Worm (Caenorhabditis elegans) whole organism, L1 larva: ENCODE measurements around the gene T08D10.5.

Experiments
- C04F5.9 ChIP-seq: sonication (generic microtip); optimal IDR thresholded peaks from 2 replicates; lab custom pipeline; 2016; ENCODE audit warnings: missing genetic modification characterization, missing compliant biosample characterization
- C16A3.4 ChIP-seq: fragments of 150-350 bp; optimal IDR thresholded peaks from 2 replicates; lab custom pipeline; 2014; ENCODE audit warnings: missing biosample characterization, missing genetic modification characterization
- C34B4.2 ChIP-seq: sonication (generic microtip); optimal IDR thresholded peaks from 2 replicates; lab custom pipeline; 2017; ENCODE audit warnings: mild to moderate bottlenecking, missing genetic modification characterization, missing compliant biosample characterization
- Y116A8C.19 ChIP-seq: sonication (generic microtip); optimal IDR thresholded peaks from 2 replicates; lab custom pipeline; 2016; ENCODE audit warnings: missing compliant biosample characterization, missing genetic modification characterization, borderline replicate concordance
- aha-1 ChIP-seq: fragments of 150-350 bp; optimal IDR thresholded peaks from 2 replicates; lab custom pipeline; 2014; ENCODE audit warnings: missing biosample characterization, missing genetic modification characterization
- alr-1 ChIP-seq: fragments of 200-800 bp; sonication (Bioruptor generic); optimal IDR thresholded peaks from 2 replicates; lab custom pipeline; 2018; ENCODE audit warnings: borderline replicate concordance, mild to moderate bottlenecking, missing genetic modification characterization, missing compliant biosample characterization
- aly-2 ChIP-seq: fragments of 150-350 bp; optimal IDR thresholded peaks from 2 replicates; lab custom pipeline; 2014; ENCODE audit warnings: missing biosample characterization, missing genetic modification characterization
- ceh-63 ChIP-seq: fragments of 200-800 bp; sonication (Bioruptor generic); optimal IDR thresholded peaks from 2 replicates; lab custom pipeline; 2018; ENCODE audit warnings: mild to moderate bottlenecking, missing genetic modification characterization, missing compliant biosample characterization
- ceh-8 ChIP-seq: fragments of 200-800 bp; sonication (Bioruptor generic); optimal IDR thresholded peaks from 2 replicates; lab custom pipeline; 2018; ENCODE audit warnings: mild to moderate bottlenecking, missing genetic modification characterization, moderate library complexity, missing compliant biosample characterization
- ceh-82 ChIP-seq, 3 experiments: fragments of 150-350 bp in 1 of 3; sonication (generic microtip) in 2 of 3; optimal IDR thresholded peaks; 2 replicates each; lab custom pipeline; 2014 to 2017; ENCODE audit warnings: missing biosample characterization in 3 of 3, missing genetic modification characterization in 3 of 3
- ceh-88 ChIP-seq: fragments of 200-800 bp; sonication (Bioruptor generic); IDR thresholded peaks from 2 replicates; pipeline ENCODE4 v1.3.6; 2022; ENCODE audit warnings: missing genetic modification characterization, missing compliant biosample characterization
- ceh-90 ChIP-seq: sonication (generic microtip); optimal IDR thresholded peaks from 2 replicates; lab custom pipeline; 2016; ENCODE audit warnings: missing genetic modification characterization, missing compliant biosample characterization
- ces-1 ChIP-seq: fragments of 150-350 bp; optimal IDR thresholded peaks from 2 replicates; lab custom pipeline; 2014; ENCODE audit warnings: missing biosample characterization, missing genetic modification reagents, missing genetic modification characterization
- dpl-1 ChIP-seq, 3 experiments: fragments of 150-350 bp in 2 of 3; sonication (generic microtip) in 1 of 3; optimal IDR thresholded peaks; 2 replicates each; lab custom pipeline; 2014 to 2017; ENCODE audit warnings: missing biosample characterization in 3 of 3, missing genetic modification characterization in 3 of 3, missing genetic modification reagents in 3 of 3
- efl-1 ChIP-seq, 4 experiments: fragments of 150-350 bp; optimal IDR thresholded peaks in 3 of 4; peaks in 1 of 4; 1 replicate in 1 of 4; 2 replicates in 3 of 4; lab custom pipeline; 2014; ENCODE audit warnings: missing biosample characterization in 2 of 4, missing genetic modification characterization in 2 of 4, missing genetic modification reagents in 2 of 4
- efl-3 ChIP-seq: fragments of 200-800 bp; sonication (Bioruptor generic); optimal IDR thresholded peaks from 2 replicates; lab custom pipeline; 2018; ENCODE audit warnings: mild to moderate bottlenecking, missing genetic modification characterization, missing compliant biosample characterization
- egl-13 ChIP-seq: sonication (generic microtip); optimal IDR thresholded peaks from 2 replicates; lab custom pipeline; 2016; ENCODE audit warnings: missing genotype, missing genetic modification reagents, missing genetic modification characterization, missing compliant biosample characterization
- egl-27 ChIP-seq, 2 experiments: fragments of 150-350 bp in 1 of 2; sonication (generic microtip); optimal IDR thresholded peaks; 3 replicates each; lab custom pipeline; 2017 to 2018; ENCODE audit warnings: missing biosample characterization in 2 of 2, missing genetic modification characterization in 2 of 2, missing genetic modification reagents in 2 of 2
- elt-3 ChIP-seq, 6 experiments: fragments of 150-350 bp in 1 of 6; sonication (generic microtip); optimal IDR thresholded peaks; 2 replicates each; lab custom pipeline; 2017 to 2018; ENCODE audit warnings: missing biosample characterization in 6 of 6, missing genetic modification characterization in 6 of 6, inconsistent platforms in 1 of 6
- fkh-10 ChIP-seq: sonication (generic microtip); optimal IDR thresholded peaks from 2 replicates; lab custom pipeline; 2017; ENCODE audit warnings: missing biosample characterization, missing genetic modification reagents, missing genetic modification characterization
- fkh-8 ChIP-seq: sonication (generic microtip); optimal IDR thresholded peaks from 2 replicates; lab custom pipeline; 2016; ENCODE audit warnings: mild to moderate bottlenecking, missing genetic modification characterization, missing compliant biosample characterization
- fos-1 ChIP-seq: fragments of 150-350 bp; optimal IDR thresholded peaks from 2 replicates; lab custom pipeline; 2014; ENCODE audit warnings: missing biosample characterization, missing genetic modification characterization
- grh-1 ChIP-seq: fragments of 200-800 bp; sonication (Bioruptor generic); IDR thresholded peaks from 2 replicates; pipeline ENCODE4 v1.3.6; 2022; ENCODE audit warnings: missing genetic modification reagents, missing genetic modification characterization, missing compliant biosample characterization
- hpl-2 ChIP-seq: fragments of 150-350 bp; optimal IDR thresholded peaks from 2 replicates; lab custom pipeline; 2014; ENCODE audit warnings: missing biosample characterization, missing genetic modification reagents, missing genetic modification characterization
- irx-1 ChIP-seq: sonication (generic microtip); optimal IDR thresholded peaks from 2 replicates; lab custom pipeline; 2016; ENCODE audit warnings: missing genetic modification characterization, missing compliant biosample characterization
- lin-13 ChIP-seq: fragments of 150-350 bp; optimal IDR thresholded peaks from 2 replicates; lab custom pipeline; 2014; ENCODE audit warnings: missing biosample characterization, missing genetic modification reagents, missing genetic modification characterization
- lin-15B ChIP-seq: fragments of 150-350 bp; sonication (generic microtip); optimal IDR thresholded peaks from 3 replicates; lab custom pipeline; 2014; ENCODE audit warnings: missing biosample characterization, missing genetic modification characterization
- lin-39 ChIP-seq: fragments of 150-350 bp; optimal IDR thresholded peaks from 2 replicates; lab custom pipeline; 2014; ENCODE audit warnings: missing biosample characterization, missing genetic modification reagents, missing genetic modification characterization
- lir-3 ChIP-seq: sonication (generic microtip); optimal IDR thresholded peaks from 2 replicates; lab custom pipeline; 2016; ENCODE audit warnings: mild to moderate bottlenecking, missing genetic modification characterization, moderate library complexity, missing compliant biosample characterization; ENCODE audit not compliant: poor library complexity
- mdl-1 ChIP-seq, 2 experiments: fragments of 150-350 bp; optimal IDR thresholded peaks; 2 replicates each; lab custom pipeline; 2014 to 2017; ENCODE audit warnings: missing biosample characterization in 2 of 2, missing genetic modification characterization in 2 of 2, inconsistent platforms in 1 of 2
- nhr-11 ChIP-seq: fragments of 150-350 bp; optimal IDR thresholded peaks from 2 replicates; lab custom pipeline; 2014; ENCODE audit warnings: missing biosample characterization, missing genetic modification characterization
- nhr-20 ChIP-seq: sonication (generic microtip); optimal IDR thresholded peaks from 2 replicates; lab custom pipeline; 2016; ENCODE audit warnings: mild to moderate bottlenecking, missing genetic modification characterization, missing compliant biosample characterization
- nhr-47 ChIP-seq: sonication (generic microtip); optimal IDR thresholded peaks from 2 replicates; lab custom pipeline; 2016; ENCODE audit warnings: mild to moderate bottlenecking, missing genetic modification characterization, moderate library complexity, missing compliant biosample characterization
- nhr-71 ChIP-seq: sonication (generic microtip); optimal IDR thresholded peaks from 2 replicates; lab custom pipeline; 2016; ENCODE audit warnings: mild to moderate bottlenecking, missing genetic modification characterization, moderate library complexity, missing compliant biosample characterization
- nhr-76 ChIP-seq: sonication (generic microtip); optimal IDR thresholded peaks from 2 replicates; lab custom pipeline; 2017; ENCODE audit warnings: missing biosample characterization, missing genetic modification characterization
- nhr-77 ChIP-seq: fragments of 150-350 bp; optimal IDR thresholded peaks from 2 replicates; lab custom pipeline; 2014; ENCODE audit warnings: missing biosample characterization, missing genetic modification characterization
- nhr-84 ChIP-seq: sonication (generic microtip); optimal IDR thresholded peaks from 2 replicates; lab custom pipeline; 2017; ENCODE audit warnings: missing biosample characterization, missing genetic modification characterization
- pag-3 ChIP-seq: sonication (generic microtip); optimal IDR thresholded peaks from 2 replicates; lab custom pipeline; 2017; ENCODE audit warnings: missing genetic modification characterization, mild to moderate bottlenecking, missing compliant biosample characterization, antibody characterized with exemption, borderline replicate concordance; ENCODE audit not compliant: insufficient read depth
- pax-3 ChIP-seq: fragments of 200-800 bp; sonication (Bioruptor generic); optimal IDR thresholded peaks from 2 replicates; lab custom pipeline; 2018; ENCODE audit warnings: mild to moderate bottlenecking, missing genetic modification characterization, moderate library complexity, missing compliant biosample characterization
- pqm-1 ChIP-seq: sonication (generic microtip); optimal IDR thresholded peaks from 3 replicates; lab custom pipeline; 2017; ENCODE audit warnings: missing biosample characterization, missing genetic modification characterization
- skn-1 ChIP-seq: fragments of 150-350 bp; optimal IDR thresholded peaks from 2 replicates; lab custom pipeline; 2014; ENCODE audit warnings: missing biosample characterization, missing genetic modification characterization
- snpc-4 ChIP-seq: fragments of 150-350 bp; optimal IDR thresholded peaks from 2 replicates; lab custom pipeline; 2014; ENCODE audit warnings: missing biosample characterization, missing genetic modification characterization
- sox-4 ChIP-seq: sonication (generic microtip); optimal IDR thresholded peaks from 2 replicates; lab custom pipeline; 2016; ENCODE audit warnings: missing genetic modification characterization, missing compliant biosample characterization
- sptf-1 ChIP-seq: fragments of 150-350 bp; optimal IDR thresholded peaks from 2 replicates; lab custom pipeline; 2014; ENCODE audit warnings: missing biosample characterization, missing genetic modification characterization
- tbx-2 ChIP-seq: sonication (generic microtip); optimal IDR thresholded peaks from 2 replicates; lab custom pipeline; 2016; ENCODE audit warnings: missing genetic modification characterization, missing compliant biosample characterization
- tlp-1 ChIP-seq: fragments of 150-350 bp; optimal IDR thresholded peaks from 2 replicates; lab custom pipeline; 2014; ENCODE audit warnings: missing biosample characterization, missing genetic modification characterization
- unc-30 ChIP-seq: sonication (generic microtip); optimal IDR thresholded peaks from 2 replicates; lab custom pipeline; 2017; ENCODE audit warnings: missing biosample characterization, missing genetic modification characterization
- vab-15 ChIP-seq: sonication (generic microtip); optimal IDR thresholded peaks from 2 replicates; lab custom pipeline; 2017; ENCODE audit warnings: missing genotype, mild to moderate bottlenecking, missing genetic modification characterization, missing compliant biosample characterization
- xbp-1 ChIP-seq: sonication (generic microtip); optimal IDR thresholded peaks from 2 replicates; lab custom pipeline; 2016; ENCODE audit warnings: missing genetic modification characterization, missing compliant biosample characterization
- zip-4 ChIP-seq: fragments of 200-800 bp; sonication (Bioruptor generic); optimal IDR thresholded peaks from 2 replicates; lab custom pipeline; 2018; ENCODE audit warnings: mild to moderate bottlenecking, missing genetic modification characterization, moderate library complexity, missing compliant biosample characterization
- ztf-11 ChIP-seq, 2 experiments: sonication (generic microtip); optimal IDR thresholded peaks; 2 replicates each; lab custom pipeline; 2016 to 2017; ENCODE audit warnings: missing genetic modification characterization in 2 of 2, missing biosample characterization in 1 of 2, missing compliant biosample characterization in 1 of 2

Gene T08D10.5

ce11 chrX:11937343-11937935, 19.9 kb upstream of the T08D10.5 start:
- TF ChIP-seq fkh-8 (tag; lab: Kevin White, UChicago) (peak; percentile 95), unc-30 (tag; lab: Kevin White, UChicago) (peak; percentile 73), zip-4 (GFP tag; lab: Kevin White, UChicago) (peak; percentile 95), ceh-90 (tag; lab: Kevin White, UChicago) (peak; percentile 54), nhr-76 (peak; percentile 92), pax-3 (tag; lab: Kevin White, UChicago) (peak; percentile 92), nhr-77 (tag; lab: Kevin White, UChicago) (peak; percentile 99), ceh-63 (GFP tag; lab: Kevin White, UChicago) (peak; percentile 96), C34B4.2 (tag; lab: Kevin White, UChicago) (no peak), skn-1 (tag; lab: Kevin White, UChicago) (peak; percentile 99), dpl-1 (GFP tag; optimal IDR thresholded peaks at IDR 0.05; lab: Kevin White, UChicago) (peak; percentile 51 to 66 (median 58)), xbp-1 (tag; lab: Kevin White, UChicago) (peak; percentile 96), nhr-84 (peak; percentile 73), efl-3 (GFP tag; lab: Kevin White, UChicago) (peak; percentile 92), lir-3 (tag; lab: Kevin White, UChicago) (peak; percentile 93), ceh-82 (tag; optimal IDR thresholded peaks at IDR 0.05; lab: Kevin White, UChicago) (peak; percentile 99), Y116A8C.19 (tag; lab: Kevin White, UChicago) (no peak), sptf-1 (tag; lab: Kevin White, UChicago) (no peak), ceh-88 (GFP tag; lab: Robert Waterston, UW) (peak; percentile 97), mdl-1 (tag; optimal IDR thresholded peaks at IDR 0.05; lab: Kevin White, UChicago) (peak in 1 of 2 experiments; percentile 93), nhr-20 (peak; percentile 98), tbx-2 (tag; lab: Kevin White, UChicago) (peak; percentile 98), pag-3 (no peak), lin-39 (peak; percentile 98), nhr-11 (peak; percentile 99), hpl-2 (peak; percentile 100), elt-3 (tag; optimal IDR thresholded peaks at IDR 0.05; lab: Kevin White, UChicago) (peak in 5 of 6 experiments; percentile 92 to 99 (median 97)), tlp-1 (tag; lab: Kevin White, UChicago) (no peak), ceh-8 (peak; percentile 99), fkh-10 (peak; percentile 99), lin-13 (GFP tag; lab: Kevin White, UChicago) (peak; percentile 97), irx-1 (tag; lab: Kevin White, UChicago) (peak; percentile 98), lin-15B (tag; lab: Kevin White, UChicago) (peak; percentile 6), pqm-1 (tag; lab: Kevin White, UChicago) (peak; percentile 80), sox-4 (tag; lab: Kevin White, UChicago) (peak; percentile 99), nhr-71 (tag; lab: Kevin White, UChicago) (peak; percentile 98), C16A3.4 (tag; lab: Kevin White, UChicago) (peak; percentile 99), egl-27 (tag; optimal IDR thresholded peaks at IDR 0.05; lab: Kevin White, UChicago) (peak; percentile 81 to 98), aly-2 (tag; lab: Kevin White, UChicago) (peak; percentile 94), vab-15 (tag; lab: Kevin White, UChicago) (peak; percentile 70), egl-13 (peak; percentile 96), fos-1 (peak; percentile 99), ces-1 (GFP tag; lab: Kevin White, UChicago) (peak; percentile 73), efl-1 (optimal IDR thresholded peaks at IDR 0.05; lab: Kevin White, UChicago) (peak; percentile 85 to 89), efl-1 (GFP tag; optimal IDR thresholded peaks at IDR 0.05 in 1 of 2; lab: Kevin White, UChicago) (peak; percentile 48 to 97), grh-1 (peak; percentile 96), snpc-4 (peak; percentile 87), nhr-47 (peak; percentile 99), ztf-11 (tag; optimal IDR thresholded peaks at IDR 0.05; lab: Kevin White, UChicago) (peak; percentile 90 to 93), aha-1 (tag; lab: Kevin White, UChicago) (peak; percentile 66), alr-1 (no peak), C04F5.9 (tag; lab: Kevin White, UChicago) (peak; percentile 91)
